Worm (Caenorhabditis elegans): Measurements from ENCODE around the gene Y54E2A.5.

- TF ChIP-seq tra-4 (tag; optimal IDR thresholded peaks at IDR 0.05) (no peak), hmg-4 (GFP tag; optimal IDR thresholded peaks at IDR 0.05) (no peak), ama-1 (optimal IDR thresholded peaks at IDR 0.05) (no peak), flt-1 (GFP tag; IDR thresholded peaks at IDR 0.05) (no peak), aly-1 (tag; optimal IDR thresholded peaks at IDR 0.05) (no peak), ceh-36 (tag; optimal IDR thresholded peaks at IDR 0.05) (no peak), ceh-13 (GFP tag; optimal IDR thresholded peaks at IDR 0.05) (no peak), pes-1 (GFP tag; IDR thresholded peaks at IDR 0.05) (no peak)
These were observed 40.5 kb upstream of the Y54E2A.5 start, which contains the start of gene tbc-20 for ce11 chrII:14798047-14798522.
